Fruit fly (Drosophila melanogaster): ENCODE measurements around the gene Mgat3.

- TF ChIP-seq Myc (optimal IDR thresholded peaks at IDR 0.05) = no peak
- TF ChIP-seq Sin3A (optimal IDR thresholded peaks at IDR 0.05) = no peak
Observed at dm6 chr2L:13229388-13229882, 47.0 kb upstream of the Mgat3 start, which contains the start of gene CG16815.

Data from Kc167 (cell line).